Fruit fly (Drosophila melanogaster) whole organism, wandering third instar larva: ENCODE data around the gene Snup.

Experiments used
- Abd-B ChIP-seq: fragments of >200 bp; optimal IDR thresholded peaks from 2 replicates; lab custom pipeline; 2017; ENCODE audit warnings: missing biosample characterization, missing genetic modification characterization
- CrebA ChIP-seq: fragments of 200-800 bp; sonication (Bioruptor generic); optimal IDR thresholded peaks from 2 replicates; lab custom pipeline; 2016; ENCODE audit warnings: missing biosample characterization, mild to moderate bottlenecking, missing genetic modification characterization, borderline replicate concordance
- Dif ChIP-seq: fragments of 200-275, 200-300 bp; sonication (Bioruptor generic); optimal IDR thresholded peaks from 2 replicates; lab custom pipeline; 2018; ENCODE audit warnings: missing biosample characterization, missing genetic modification characterization; ENCODE audit not compliant: partially characterized antibody
- GATAd ChIP-seq: sonication (Bioruptor generic); optimal IDR thresholded peaks from 2 replicates; lab custom pipeline; 2016; ENCODE audit warnings: missing biosample characterization, missing genetic modification characterization
- HLH106 ChIP-seq: fragments of 200-800 bp; optimal IDR thresholded peaks from 3 replicates; lab custom pipeline; 2019; ENCODE audit warnings: missing biosample characterization, mild to moderate bottlenecking, missing genetic modification characterization, moderate library complexity
- Hnf4 ChIP-seq: fragments of 200-800 bp; sonication (Bioruptor generic); optimal IDR thresholded peaks from 2 replicates; lab custom pipeline; 2016; ENCODE audit warnings: missing biosample characterization, mild to moderate bottlenecking, missing genetic modification characterization
- Hr78 ChIP-seq: fragments of >200 bp; optimal IDR thresholded peaks from 2 replicates; lab custom pipeline; 2017; ENCODE audit warnings: missing biosample characterization, missing genetic modification characterization
- Hr83 ChIP-seq: fragments of 200-300 bp; sonication (Bioruptor generic); optimal IDR thresholded peaks from 2 replicates; lab custom pipeline; 2016; ENCODE audit warnings: missing biosample characterization, mild to moderate bottlenecking, missing genetic modification characterization, moderate library complexity; ENCODE audit not compliant: poor library complexity, severe bottlenecking
- Myc ChIP-seq: fragments of >200 bp; optimal IDR thresholded peaks from 2 replicates; lab custom pipeline; 2017
- N ChIP-seq: fragments of >200 bp; optimal IDR thresholded peaks from 2 replicates; lab custom pipeline; 2018; ENCODE audit warnings: missing biosample characterization, missing external identifiers, missing genetic modification characterization
- OdsH ChIP-seq: fragments of 200-800 bp; sonication (Bioruptor generic); optimal IDR thresholded peaks from 2 replicates; lab custom pipeline; 2016; ENCODE audit warnings: missing biosample characterization, mild to moderate bottlenecking, missing genetic modification characterization
- Rel ChIP-seq, 2 experiments: fragments of 200-800 bp; sonication (Bioruptor generic) in 1 of 2; optimal IDR thresholded peaks; 2 replicates in 1 of 2; 3 replicates in 1 of 2; lab custom pipeline; 2016 to 2019; ENCODE audit warnings: mild to moderate bottlenecking in 2 of 2, missing biosample characterization in 2 of 2, missing genetic modification characterization in 2 of 2, moderate library complexity in 1 of 2
- Sp1 ChIP-seq: fragments of 200-800 bp; sonication (Bioruptor generic); optimal IDR thresholded peaks from 3 replicates; lab custom pipeline; 2019; ENCODE audit warnings: missing biosample characterization, mild to moderate bottlenecking, missing genetic modification characterization, moderate library complexity
- Vsx2 ChIP-seq: fragments of 200-300, 225-300 bp; sonication (Bioruptor generic); optimal IDR thresholded peaks from 2 replicates; lab custom pipeline; 2018; ENCODE audit warnings: missing biosample characterization, missing genetic modification characterization; ENCODE audit not compliant: partially characterized antibody
- brk ChIP-seq: fragments of 200-800 bp; sonication (Bioruptor generic); optimal IDR thresholded peaks from 2 replicates; lab custom pipeline; 2016; ENCODE audit warnings: missing biosample characterization, mild to moderate bottlenecking, missing genetic modification characterization
- dl ChIP-seq, 2 experiments: fragments of 175-275, 200-275 bp in 1 of 2; fragments of 200-275 bp in 1 of 2; sonication (Bioruptor generic); optimal IDR thresholded peaks; lab custom pipeline; 2018; ENCODE audit warnings: mild to moderate bottlenecking in 2 of 2, missing biosample characterization in 2 of 2, missing genetic modification characterization in 2 of 2, moderate library complexity in 2 of 2; ENCODE audit not compliant: partially characterized antibody in 2 of 2, insufficient read depth in 1 of 2
- dsf ChIP-seq: sonication (Bioruptor generic); optimal IDR thresholded peaks from 2 replicates; lab custom pipeline; 2016; ENCODE audit warnings: missing biosample characterization, missing genetic modification characterization, borderline replicate concordance
- fru ChIP-seq: fragments of 200-800 bp; sonication (Bioruptor generic); optimal IDR thresholded peaks from 3 replicates; lab custom pipeline; 2016; ENCODE audit warnings: missing biosample characterization, mild to moderate bottlenecking, missing genetic modification characterization
- lola ChIP-seq: fragments of >200 bp; optimal IDR thresholded peaks from 2 replicates; lab custom pipeline; 2017; ENCODE audit warnings: missing biosample characterization, missing genetic modification characterization
- pan ChIP-seq: fragments of >200 bp; optimal IDR thresholded peaks from 2 replicates; lab custom pipeline; 2017
- psq ChIP-seq: fragments of 200-800 bp; sonication (Bioruptor generic); optimal IDR thresholded peaks from 3 replicates; lab custom pipeline; 2017; ENCODE audit warnings: missing biosample characterization, mild to moderate bottlenecking, missing genetic modification characterization, moderate library complexity
- sage ChIP-seq: fragments of 200-800 bp; sonication (Bioruptor generic); optimal IDR thresholded peaks from 2 replicates; lab custom pipeline; 2016; ENCODE audit warnings: missing biosample characterization, mild to moderate bottlenecking, missing genetic modification characterization
- usp ChIP-seq: fragments of >200 bp; optimal IDR thresholded peaks from 2 replicates; lab custom pipeline; 2017; ENCODE audit warnings: missing biosample characterization, missing genetic modification characterization
- woc ChIP-seq: sonication (Bioruptor generic); optimal IDR thresholded peaks from 2 replicates; lab custom pipeline; 2016; ENCODE audit warnings: missing biosample characterization, mild to moderate bottlenecking, missing genetic modification characterization

The Snup gene

DNA sequence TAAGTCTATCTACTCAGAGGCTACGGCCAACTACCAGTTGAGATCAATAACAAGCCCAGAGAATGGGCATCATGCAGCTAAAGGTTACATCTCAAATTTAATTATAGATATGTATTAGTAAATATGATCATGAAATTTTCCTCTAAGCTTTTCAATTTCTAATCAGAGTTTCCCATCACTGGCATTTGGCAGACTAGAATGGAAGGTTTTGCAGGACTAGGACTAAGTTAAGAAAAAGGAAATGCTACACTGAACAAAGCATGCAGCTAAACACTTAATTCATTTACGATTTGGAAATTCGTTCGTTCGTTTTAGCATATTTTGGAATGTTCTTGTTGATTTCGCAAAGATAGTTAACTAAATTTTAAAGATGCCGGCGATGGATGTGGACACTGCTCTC, 7.5 kb downstream of the Snup start, which contains the start of gene CG33233:
Gene CG33233 (plus strand): TSS at position 301 of the 400 bp plus-strand sequence.
- no peak for TF ChIP-seq Myc (lab: Kevin White, UChicago)
- no peak for TF ChIP-seq Hr78 (GFP tag; lab: Kevin White, UChicago)
- TF ChIP-seq Sp1: no peak
- no peak for TF ChIP-seq CrebA (GFP tag; lab: Kevin White, UChicago)
- no peak for TF ChIP-seq GATAd (GFP tag; lab: Kevin White, UChicago)
- no peak for TF ChIP-seq HLH106 (tag; lab: Kevin White, UChicago)
- no peak for TF ChIP-seq OdsH (GFP tag; lab: Kevin White, UChicago)
- TF ChIP-seq dsf (GFP tag; lab: Kevin White, UChicago): no peak
- no peak for TF ChIP-seq woc (GFP tag; lab: Kevin White, UChicago)
- no peak for TF ChIP-seq Hnf4 (GFP tag; lab: Kevin White, UChicago)
- TF ChIP-seq pan (lab: Kevin White, UChicago): no peak
- TF ChIP-seq lola (GFP tag; lab: Kevin White, UChicago): no peak
- no peak for TF ChIP-seq Vsx2 (GFP tag; lab: Kevin White, UChicago)
- TF ChIP-seq dl (GFP tag; optimal IDR thresholded peaks at IDR 0.05; lab: Kevin White, UChicago; ENCODE audit: insufficient read depth in 1 of 2, partially characterized antibody in 2 of 2): no peak
- TF ChIP-seq Rel (GFP tag; optimal IDR thresholded peaks at IDR 0.05; lab: Kevin White, UChicago): no peak
- TF ChIP-seq Rel (tag; optimal IDR thresholded peaks at IDR 0.05; lab: Kevin White, UChicago): no peak
- no peak for TF ChIP-seq Abd-B (GFP tag; lab: Kevin White, UChicago)

DNA sequence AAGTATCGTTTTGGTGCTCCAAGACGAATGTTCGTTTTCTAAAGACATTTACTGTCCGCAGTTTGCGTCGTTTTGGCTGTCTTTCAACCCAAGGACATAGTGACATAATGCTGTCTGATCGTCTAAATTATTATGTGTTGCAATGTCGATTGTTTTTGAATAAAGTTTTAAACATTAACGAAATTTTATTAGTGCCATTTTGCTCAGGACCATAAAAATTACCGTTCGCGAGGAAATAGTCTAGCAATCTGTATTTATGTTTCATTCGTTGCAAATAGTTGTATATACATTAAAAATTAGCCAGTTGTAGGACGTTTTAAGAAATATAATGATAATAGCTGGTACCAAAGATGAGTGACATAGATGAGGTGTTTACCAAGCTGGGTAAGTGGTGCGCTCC, 9.4 kb downstream of the Snup start, which contains the start of gene CG33234:
Gene CG33234 (plus strand): TSS at position 301 of the 400 bp plus-strand sequence.
- TF ChIP-seq Sp1 (no peak), Hr78 (GFP tag; lab: Kevin White, UChicago) (no peak), Dif (GFP tag; lab: Kevin White, UChicago) (no peak), dl (GFP tag; optimal IDR thresholded peaks at IDR 0.05; lab: Kevin White, UChicago; ENCODE audit: insufficient read depth in 1 of 2, partially characterized antibody in 2 of 2) (no peak), CrebA (GFP tag; lab: Kevin White, UChicago) (no peak)

DNA sequence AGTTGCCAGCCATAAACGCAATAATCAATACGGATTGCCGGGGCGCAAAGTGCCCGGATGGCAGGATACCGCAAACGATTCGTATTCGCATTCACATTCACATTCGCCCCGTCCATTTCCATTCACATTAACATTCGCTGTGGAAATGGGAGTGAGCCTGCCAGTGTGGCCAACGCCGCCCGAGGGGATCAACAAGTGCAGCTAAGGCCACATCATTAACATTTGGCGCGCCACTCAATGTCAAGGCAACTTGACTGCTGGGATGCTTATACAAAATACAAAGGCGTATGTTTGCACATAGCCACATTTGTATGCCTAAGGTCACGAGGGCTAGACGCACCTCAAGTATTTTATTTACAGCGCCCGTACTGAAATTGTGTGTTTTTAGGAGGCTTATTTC, 50.6 kb downstream of the Snup start:
- TF ChIP-seq lola (GFP tag; lab: Kevin White, UChicago): no peak
- TF ChIP-seq fru (GFP tag; lab: Kevin White, UChicago): no peak
- TF ChIP-seq brk (GFP tag; lab: Kevin White, UChicago): no peak
- no peak for TF ChIP-seq pan (lab: Kevin White, UChicago)
- TF ChIP-seq N (GFP tag; lab: Kevin White, UChicago): no peak
- TF ChIP-seq usp (GFP tag; lab: Kevin White, UChicago): no peak
- no peak for TF ChIP-seq Hnf4 (GFP tag; lab: Kevin White, UChicago)
- TF ChIP-seq sage (GFP tag; lab: Kevin White, UChicago): no peak
- TF ChIP-seq OdsH (GFP tag; lab: Kevin White, UChicago): no peak
- no peak for TF ChIP-seq Dif (GFP tag; lab: Kevin White, UChicago)
- no peak for TF ChIP-seq psq (GFP tag; lab: Kevin White, UChicago)
- TF ChIP-seq Hr83 (GFP tag; lab: Kevin White, UChicago): no peak
